Worm (Caenorhabditis elegans): ENCODE results near the gene nse-4.

The nse-4 gene

ce11 chrIV:11480027-11480896 is at the start of gene nse-4, which contains the start of gene mbf-1:
TSS of gene nse-4 (plus strand) at chrIV:11480846.
TSS of gene mbf-1 (minus strand) at chrIV:11480369.
- TF ChIP-seq F13C5.2 (tag; optimal IDR thresholded peaks at IDR 0.05), result peak; percentile 57
- TF ChIP-seq tbx-37 (GFP tag; conservative IDR thresholded peaks at IDR 0.05), result no peak

- no peak for TF ChIP-seq sea-1 (GFP tag; conservative IDR thresholded peaks at IDR 0.05)
- TF ChIP-seq ama-1 (optimal IDR thresholded peaks at IDR 0.05), result no peak
- TF ChIP-seq B0310.2 (tag; optimal IDR thresholded peaks at IDR 0.05), result no peak
- TF ChIP-seq tbx-37 (GFP tag; conservative IDR thresholded peaks at IDR 0.05), result no peak
- no peak for TF ChIP-seq scrt-1 (GFP tag; IDR thresholded peaks at IDR 0.05)
- no peak for TF ChIP-seq ets-7 (tag; optimal IDR thresholded peaks at IDR 0.05)
- TF ChIP-seq hmg-4 (GFP tag; optimal IDR thresholded peaks at IDR 0.05), result no peak
- no peak for TF ChIP-seq F13C5.2 (tag; optimal IDR thresholded peaks at IDR 0.05)
- TF ChIP-seq aly-1 (tag; optimal IDR thresholded peaks at IDR 0.05), result no peak
- no peak for TF ChIP-seq ceh-13 (GFP tag; optimal IDR thresholded peaks at IDR 0.05)
- no peak for TF ChIP-seq ceh-36 (tag; optimal IDR thresholded peaks at IDR 0.05)
- TF ChIP-seq hmbx-1 (tag; optimal IDR thresholded peaks at IDR 0.05), result no peak
Observed at ce11 chrIV:11431448-11431847, 49.2 kb upstream of the nse-4 start.

- TF ChIP-seq ama-1 (optimal IDR thresholded peaks at IDR 0.05) (no peak), ceh-13 (GFP tag; optimal IDR thresholded peaks at IDR 0.05) (no peak)
Observed at ce11 chrIV:11433709-11434108, 46.9 kb upstream of the nse-4 start.

ce11 chrIV:11434575-11434974 is 46.1 kb upstream of the nse-4 start:
- no peak for TF ChIP-seq ets-7 (tag; optimal IDR thresholded peaks at IDR 0.05)
- no peak for TF ChIP-seq hnd-1 (tag; optimal IDR thresholded peaks at IDR 0.05)
- no peak for TF ChIP-seq ama-1 (optimal IDR thresholded peaks at IDR 0.05)
- no peak for TF ChIP-seq B0310.2 (tag; optimal IDR thresholded peaks at IDR 0.05)
- no peak for TF ChIP-seq tbx-37 (GFP tag; conservative IDR thresholded peaks at IDR 0.05)
- TF ChIP-seq flt-1 (GFP tag; IDR thresholded peaks at IDR 0.05), result no peak
- TF ChIP-seq F13C5.2 (tag; optimal IDR thresholded peaks at IDR 0.05), result no peak
- TF ChIP-seq sea-1 (GFP tag; conservative IDR thresholded peaks at IDR 0.05), result no peak
- no peak for TF ChIP-seq ceh-13 (GFP tag; optimal IDR thresholded peaks at IDR 0.05)
- no peak for TF ChIP-seq hmg-4 (GFP tag; optimal IDR thresholded peaks at IDR 0.05)

ce11 chrIV:11435761-11436160 is 44.9 kb upstream of the nse-4 start:
- TF ChIP-seq ets-7 (tag; optimal IDR thresholded peaks at IDR 0.05) (no peak), ceh-36 (tag; optimal IDR thresholded peaks at IDR 0.05) (no peak), hmg-4 (GFP tag; optimal IDR thresholded peaks at IDR 0.05) (no peak), tbx-11 (GFP tag; IDR thresholded peaks at IDR 0.05) (no peak), B0310.2 (tag; optimal IDR thresholded peaks at IDR 0.05) (no peak), tbx-37 (GFP tag; conservative IDR thresholded peaks at IDR 0.05) (no peak), flt-1 (GFP tag; IDR thresholded peaks at IDR 0.05) (no peak), ama-1 (optimal IDR thresholded peaks at IDR 0.05) (no peak), aly-1 (tag; optimal IDR thresholded peaks at IDR 0.05) (no peak)

- TF ChIP-seq ets-7 (tag; optimal IDR thresholded peaks at IDR 0.05), result no peak
- no peak for TF ChIP-seq ceh-36 (tag; optimal IDR thresholded peaks at IDR 0.05)
- no peak for TF ChIP-seq tbx-37 (GFP tag; conservative IDR thresholded peaks at IDR 0.05)
- no peak for TF ChIP-seq sea-1 (GFP tag; conservative IDR thresholded peaks at IDR 0.05)
- no peak for TF ChIP-seq tbx-11 (GFP tag; IDR thresholded peaks at IDR 0.05)
- no peak for TF ChIP-seq B0310.2 (tag; optimal IDR thresholded peaks at IDR 0.05)
- no peak for TF ChIP-seq hmg-4 (GFP tag; optimal IDR thresholded peaks at IDR 0.05)
- no peak for TF ChIP-seq ceh-13 (GFP tag; optimal IDR thresholded peaks at IDR 0.05)
Observed at ce11 chrIV:11438255-11438654, 42.4 kb upstream of the nse-4 start.

- no peak for TF ChIP-seq ceh-36 (tag; optimal IDR thresholded peaks at IDR 0.05)
- TF ChIP-seq ceh-13 (GFP tag; optimal IDR thresholded peaks at IDR 0.05), result no peak
- no peak for TF ChIP-seq ets-7 (tag; optimal IDR thresholded peaks at IDR 0.05)
- no peak for TF ChIP-seq scrt-1 (GFP tag; IDR thresholded peaks at IDR 0.05)
- TF ChIP-seq flt-1 (GFP tag; IDR thresholded peaks at IDR 0.05), result no peak
- TF ChIP-seq hmg-4 (GFP tag; optimal IDR thresholded peaks at IDR 0.05), result no peak
- TF ChIP-seq tbx-37 (GFP tag; conservative IDR thresholded peaks at IDR 0.05), result no peak
- TF ChIP-seq aly-1 (tag; optimal IDR thresholded peaks at IDR 0.05), result no peak
Observed at ce11 chrIV:11452928-11453327, 27.7 kb upstream of the nse-4 start.

- no peak for TF ChIP-seq sea-1 (GFP tag; conservative IDR thresholded peaks at IDR 0.05)
- TF ChIP-seq tra-4 (tag; optimal IDR thresholded peaks at IDR 0.05), result no peak
- no peak for TF ChIP-seq ceh-36 (tag; optimal IDR thresholded peaks at IDR 0.05)
- no peak for TF ChIP-seq hmg-4 (GFP tag; optimal IDR thresholded peaks at IDR 0.05)
- TF ChIP-seq pes-1 (GFP tag; IDR thresholded peaks at IDR 0.05), result no peak
- no peak for TF ChIP-seq scrt-1 (GFP tag; IDR thresholded peaks at IDR 0.05)
- no peak for TF ChIP-seq ceh-13 (GFP tag; optimal IDR thresholded peaks at IDR 0.05)
- no peak for TF ChIP-seq ama-1 (optimal IDR thresholded peaks at IDR 0.05)
- TF ChIP-seq ets-7 (tag; optimal IDR thresholded peaks at IDR 0.05), result no peak
Observed at ce11 chrIV:11455824-11456223, 24.8 kb upstream of the nse-4 start.

Measured in whole organism, early embryonic.